Fruit fly (Drosophila melanogaster): ENCODE measurements around the gene Sap47.

The Sap47 gene

dm6 chr3R:16004691-16005474, 70.0 kb downstream of the Sap47 start (continued):
- TF ChIP-seq tna (GFP tag; IDR thresholded peaks at IDR 0.05; ENCODE audit: partially characterized antibody) (no peak), CG17912 (GFP tag; optimal IDR thresholded peaks at IDR 0.05) (peak; percentile 57), Opbp (GFP tag; IDR thresholded peaks at IDR 0.05; ENCODE audit: partially characterized antibody) (no peak), Antp (GFP tag; optimal IDR thresholded peaks at IDR 0.05) (no peak), C15 (GFP tag; IDR thresholded peaks at IDR 0.05) (no peak), CG8089 (GFP tag; optimal IDR thresholded peaks at IDR 0.05) (no peak), pb (GFP tag; optimal IDR thresholded peaks at IDR 0.05) (no peak), gem (tag; optimal IDR thresholded peaks at IDR 0.05) (peak; percentile 2), luna (GFP tag; optimal IDR thresholded peaks at IDR 0.05) (no peak), tio (GFP tag; optimal IDR thresholded peaks at IDR 0.05) (no peak), p53 (GFP tag; optimal IDR thresholded peaks at IDR 0.05) (peak; percentile 8), en (GFP tag; optimal IDR thresholded peaks at IDR 0.05) (no peak), sob (GFP tag; IDR thresholded peaks at IDR 0.05) (peak; percentile 22; the same call in 1 of the 2 replicates), gsb (GFP tag; IDR thresholded peaks at IDR 0.05) (no peak), gcm2 (GFP tag; optimal IDR thresholded peaks at IDR 0.05) (peak; percentile 8), Myb (GFP tag; optimal IDR thresholded peaks at IDR 0.05) (no peak), jigr1 (GFP tag; IDR thresholded peaks at IDR 0.05) (no peak), Camta (GFP tag; optimal IDR thresholded peaks at IDR 0.05) (no peak), bcd (GFP tag; optimal IDR thresholded peaks at IDR 0.05) (no peak), tup (GFP tag; optimal IDR thresholded peaks at IDR 0.05) (no peak), bbx (GFP tag; IDR thresholded peaks at IDR 0.05; ENCODE audit: partially characterized antibody) (no peak), ash1 (GFP tag; optimal IDR thresholded peaks at IDR 0.05) (peak; percentile 36), fru (optimal IDR thresholded peaks at IDR 0.05) (no peak), ind (GFP tag; optimal IDR thresholded peaks at IDR 0.05) (no peak), vvl (GFP tag; IDR thresholded peaks at IDR 0.05) (no peak; the same call in 1 of the 2 replicates), dati (GFP tag; IDR thresholded peaks at IDR 0.05) (no peak), CG4617 (GFP tag; optimal IDR thresholded peaks at IDR 0.05; ENCODE audit: borderline replicate concordance) (no peak), CG12391 (tag; optimal IDR thresholded peaks at IDR 0.05) (no peak), ara (GFP tag; IDR thresholded peaks at IDR 0.05) (no peak), CG14710 (tag; optimal IDR thresholded peaks at IDR 0.05) (no peak), Ptx1 (GFP tag; IDR thresholded peaks at IDR 0.05) (no peak), jing (GFP tag; optimal IDR thresholded peaks at IDR 0.05) (no peak), dimm (GFP tag; IDR thresholded peaks at IDR 0.05) (no peak), maf-S (GFP tag; optimal IDR thresholded peaks at IDR 0.05) (no peak), CG12071 (GFP tag; optimal IDR thresholded peaks at IDR 0.05) (peak; percentile 59), lbe (GFP tag; optimal IDR thresholded peaks at IDR 0.05) (no peak), Atf6 (GFP tag; IDR thresholded peaks at IDR 0.05) (peak; percentile 39; the same call in 1 of the 2 replicates), klu (GFP tag; IDR thresholded peaks at IDR 0.05) (no peak), MESR4 (GFP tag; optimal IDR thresholded peaks at IDR 0.05) (no peak), dpn (GFP tag; optimal IDR thresholded peaks at IDR 0.05) (no peak)

- TF ChIP-seq CG10147 (GFP tag; optimal IDR thresholded peaks at IDR 0.05) (peak; percentile 18), Kr (GFP tag; optimal IDR thresholded peaks at IDR 0.05) (peak; percentile 13), CG18599 (GFP tag; optimal IDR thresholded peaks at IDR 0.05) (peak; percentile 26), D (optimal IDR thresholded peaks at IDR 0.05) (no peak), D (GFP tag; optimal IDR thresholded peaks at IDR 0.05) (peak; percentile 16), grn (GFP tag; optimal IDR thresholded peaks at IDR 0.05) (no peak), CG14710 (tag; optimal IDR thresholded peaks at IDR 0.05) (peak; percentile 41), CG18476 (GFP tag; optimal IDR thresholded peaks at IDR 0.05) (peak; percentile 4), CG15696 (tag; optimal IDR thresholded peaks at IDR 0.05) (peak; percentile 49), wdn (GFP tag; IDR thresholded peaks at IDR 0.05) (no peak), CG43689 (GFP tag; IDR thresholded peaks at IDR 0.05) (no peak), kni (GFP tag; optimal IDR thresholded peaks at IDR 0.05) (peak; percentile 36), wek (GFP tag; optimal IDR thresholded peaks at IDR 0.05) (peak; percentile 82), CG12659 (GFP tag; optimal IDR thresholded peaks at IDR 0.05) (peak; percentile 26)
Observed at dm6 chr3R:16005943-16006342, 71.0 kb downstream of the Sap47 start.

Measured in whole organism, embryonic.